Worm (Caenorhabditis elegans) whole organism, L4 larva: ENCODE data around the gene dkf-2.
A peak's percentile ranks its signal among the peaks of the same experiment; 100 is the strongest.

Source experiments
- F26F4.8 ChIP-seq: fragments of 200-800 bp; sonication (Bioruptor generic); conservative IDR thresholded peaks from 2 replicates; pipeline ENCODE4 v1.3.6; 2022; ENCODE audit warnings: missing genetic modification characterization, missing compliant biosample characterization
- R02D3.7 ChIP-seq: fragments of 150-350 bp; sonication (generic microtip); optimal IDR thresholded peaks from 3 replicates; lab custom pipeline; 2014; ENCODE audit warnings: missing biosample characterization, missing genetic modification characterization
- T20F7.1 ChIP-seq: fragments of 200-800 bp; sonication (Bioruptor generic); optimal IDR thresholded peaks from 2 replicates; lab custom pipeline; 2018; ENCODE audit warnings: mild to moderate bottlenecking, missing genetic modification characterization, missing compliant biosample characterization
- T26A8.4 ChIP-seq: fragments of 200-800 bp; sonication (Bioruptor generic); IDR thresholded peaks from 2 replicates; pipeline ENCODE4 v1.3.6; 2022; ENCODE audit warnings: missing genetic modification characterization, missing compliant biosample characterization
- Y5F2A.4 ChIP-seq: fragments of 200-800 bp; sonication (Bioruptor generic); optimal IDR thresholded peaks from 2 replicates; lab custom pipeline; 2018; ENCODE audit warnings: mild to moderate bottlenecking, missing genetic modification characterization, missing compliant biosample characterization
- ZK546.5 ChIP-seq, 2 experiments: sonication (generic microtip); optimal IDR thresholded peaks; 2 replicates each; lab custom pipeline; 2017; ENCODE audit warnings: missing biosample characterization in 2 of 2, missing genetic modification characterization in 2 of 2
- aha-1 ChIP-seq: fragments of 150-350 bp; peaks from one replicate; lab custom pipeline; 2014; ENCODE audit warnings: missing biosample characterization, missing genetic modification characterization
- ama-1 ChIP-seq: fragments of 150-350 bp; optimal IDR thresholded peaks from 2 replicates; lab custom pipeline; 2014; ENCODE audit warnings: inconsistent platforms, mixed read lengths
- arid-1 ChIP-seq: fragments of 200-800 bp; sonication (Bioruptor generic); conservative IDR thresholded peaks from 2 replicates; pipeline ENCODE4 v1.3.6; 2022; ENCODE audit warnings: missing genetic modification reagents, missing genetic modification characterization, missing compliant biosample characterization
- ceh-20 ChIP-seq: fragments of 200-800 bp; sonication (Bioruptor generic); IDR thresholded peaks from 2 replicates; pipeline ENCODE4 v1.3.6; 2022; ENCODE audit warnings: missing genetic modification reagents, missing genetic modification characterization, missing compliant biosample characterization
- ctbp-1 ChIP-seq: fragments of 200-800 bp; sonication (Bioruptor generic); IDR thresholded peaks from 2 replicates; pipeline ENCODE4 v1.3.6; 2022; ENCODE audit warnings: missing genetic modification reagents, missing genetic modification characterization, missing compliant biosample characterization
- daf-12 ChIP-seq: fragments of 150-350 bp; optimal IDR thresholded peaks from 2 replicates; lab custom pipeline; 2014; ENCODE audit warnings: missing biosample characterization, missing genetic modification reagents, missing genetic modification characterization
- daf-19 ChIP-seq: fragments of 200-800 bp; sonication (Bioruptor generic); conservative IDR thresholded peaks from 2 replicates; pipeline ENCODE4 v1.3.6; 2022; ENCODE audit warnings: missing genetic modification characterization, missing compliant biosample characterization
- daf-8 ChIP-seq: fragments of 200-800 bp; sonication (Bioruptor generic); IDR thresholded peaks from 2 replicates; pipeline ENCODE4 v1.3.6; 2022; ENCODE audit warnings: missing genetic modification characterization, missing compliant biosample characterization
- duxl-1 ChIP-seq: sonication (generic microtip); optimal IDR thresholded peaks from 2 replicates; lab custom pipeline; 2016; ENCODE audit warnings: mild to moderate bottlenecking, missing genetic modification characterization, moderate library complexity, missing compliant biosample characterization; ENCODE audit not compliant: poor library complexity
- fkh-10 ChIP-seq: fragments of 150-350 bp; optimal IDR thresholded peaks from 2 replicates; lab custom pipeline; 2014; ENCODE audit warnings: missing biosample characterization, missing genetic modification reagents, missing genetic modification characterization
- hif-1 ChIP-seq, 2 experiments: sonication (generic microtip); optimal IDR thresholded peaks; 2 replicates each; lab custom pipeline; 2016 to 2017; ENCODE audit warnings: missing compliant biosample characterization in 2 of 2, missing genetic modification characterization in 2 of 2, missing genetic modification reagents in 2 of 2, missing genotype in 2 of 2, mild to moderate bottlenecking in 1 of 2
- hlh-11 ChIP-seq: fragments of 200-800 bp; sonication (Bioruptor generic); optimal IDR thresholded peaks from 2 replicates; lab custom pipeline; 2018; ENCODE audit warnings: mild to moderate bottlenecking, missing genetic modification characterization, missing compliant biosample characterization
- jun-1 ChIP-seq: fragments of 150-350 bp; optimal IDR thresholded peaks from 2 replicates; lab custom pipeline; 2014; ENCODE audit warnings: missing biosample characterization, missing genetic modification reagents, missing genetic modification characterization
- lim-7 ChIP-seq: fragments of 200-800 bp; sonication (Bioruptor generic); IDR thresholded peaks from 2 replicates; pipeline ENCODE4 v1.3.6; 2022; ENCODE audit warnings: missing genetic modification characterization, missing compliant biosample characterization
- lin-38 ChIP-seq: fragments of 200-800 bp; sonication (Bioruptor generic); IDR thresholded peaks from 2 replicates; pipeline ENCODE4 v1.3.6; 2022; ENCODE audit warnings: missing genetic modification reagents, missing genetic modification characterization, missing compliant biosample characterization
- lin-39 ChIP-seq: fragments of 150-350 bp; optimal IDR thresholded peaks from 2 replicates; lab custom pipeline; 2014; ENCODE audit warnings: missing biosample characterization, missing genetic modification reagents, missing genetic modification characterization
- mep-1 ChIP-seq: fragments of 150-350 bp; sonication (generic microtip); optimal IDR thresholded peaks from 3 replicates; lab custom pipeline; 2014; ENCODE audit warnings: missing biosample characterization, missing genetic modification characterization
- nhr-102 ChIP-seq: sonication (generic microtip); optimal IDR thresholded peaks from 2 replicates; lab custom pipeline; 2016; ENCODE audit warnings: mild to moderate bottlenecking, missing genetic modification characterization, moderate library complexity, missing compliant biosample characterization
- nhr-111 ChIP-seq: fragments of 200-800 bp; sonication (Bioruptor generic); optimal IDR thresholded peaks from 2 replicates; lab custom pipeline; 2018; ENCODE audit warnings: mild to moderate bottlenecking, missing genetic modification characterization, missing compliant biosample characterization
- nhr-28 ChIP-seq: fragments of 150-350 bp; optimal IDR thresholded peaks from 2 replicates; lab custom pipeline; 2014; ENCODE audit warnings: missing biosample characterization, missing genetic modification characterization
- nhr-42 ChIP-seq: fragments of 200-800 bp; sonication (Bioruptor generic); IDR thresholded peaks from 2 replicates; pipeline ENCODE4 v1.3.6; 2022; ENCODE audit warnings: missing genetic modification characterization, missing compliant biosample characterization
- rbr-2 ChIP-seq: sonication (generic microtip); optimal IDR thresholded peaks from 2 replicates; lab custom pipeline; 2016; ENCODE audit warnings: missing genotype, missing genetic modification characterization, missing compliant biosample characterization
- saeg-2 ChIP-seq: fragments of 200-800 bp; sonication (Bioruptor generic); IDR thresholded peaks from 2 replicates; pipeline ENCODE4 v1.3.6; 2022; ENCODE audit warnings: missing genetic modification reagents, missing genetic modification characterization, missing compliant biosample characterization
- skn-1 ChIP-seq: fragments of 150-350 bp; optimal IDR thresholded peaks from 2 replicates; lab custom pipeline; 2014; ENCODE audit warnings: missing biosample characterization, missing genetic modification characterization
- spr-1 ChIP-seq: sonication (generic microtip); optimal IDR thresholded peaks from 2 replicates; lab custom pipeline; 2016; ENCODE audit warnings: mild to moderate bottlenecking, missing genetic modification characterization, missing compliant biosample characterization
- tag-97 ChIP-seq: fragments of 200-800 bp; sonication (Bioruptor generic); IDR thresholded peaks from 2 replicates; pipeline ENCODE4 v1.3.6; 2022; ENCODE audit warnings: missing genetic modification characterization, missing compliant biosample characterization
- tra-1 ChIP-seq: fragments of 200-800 bp; sonication (Bioruptor generic); IDR thresholded peaks from 2 replicates; pipeline ENCODE4 v1.3.6; 2022; ENCODE audit warnings: missing genetic modification reagents, missing genetic modification characterization, missing compliant biosample characterization
- unc-62 ChIP-seq, 3 experiments: fragments of 150-350 bp in 1 of 3; sonication (generic microtip); optimal IDR thresholded peaks in 2 of 3; peaks in 1 of 3; 1 replicate in 1 of 3; 2 replicates in 2 of 3; lab custom pipeline; 2014 to 2017; ENCODE audit warnings: missing biosample characterization in 3 of 3, missing genetic modification characterization in 3 of 3, missing genetic modification reagents in 3 of 3, missing genotype in 1 of 3
- vab-7 ChIP-seq: fragments of 200-800 bp; sonication (Bioruptor generic); IDR thresholded peaks from 2 replicates; pipeline ENCODE4 v1.3.6; 2022; ENCODE audit warnings: missing genetic modification reagents, missing genetic modification characterization, missing compliant biosample characterization
- zag-1 ChIP-seq: fragments of 150-350 bp; optimal IDR thresholded peaks from 2 replicates; lab custom pipeline; 2014; ENCODE audit warnings: missing biosample characterization, missing genetic modification characterization
- ztf-11 ChIP-seq: fragments of 150-350 bp; optimal IDR thresholded peaks from 2 replicates; lab custom pipeline; 2014; ENCODE audit warnings: missing biosample characterization, missing genetic modification characterization

dkf-2 gene

DNA sequence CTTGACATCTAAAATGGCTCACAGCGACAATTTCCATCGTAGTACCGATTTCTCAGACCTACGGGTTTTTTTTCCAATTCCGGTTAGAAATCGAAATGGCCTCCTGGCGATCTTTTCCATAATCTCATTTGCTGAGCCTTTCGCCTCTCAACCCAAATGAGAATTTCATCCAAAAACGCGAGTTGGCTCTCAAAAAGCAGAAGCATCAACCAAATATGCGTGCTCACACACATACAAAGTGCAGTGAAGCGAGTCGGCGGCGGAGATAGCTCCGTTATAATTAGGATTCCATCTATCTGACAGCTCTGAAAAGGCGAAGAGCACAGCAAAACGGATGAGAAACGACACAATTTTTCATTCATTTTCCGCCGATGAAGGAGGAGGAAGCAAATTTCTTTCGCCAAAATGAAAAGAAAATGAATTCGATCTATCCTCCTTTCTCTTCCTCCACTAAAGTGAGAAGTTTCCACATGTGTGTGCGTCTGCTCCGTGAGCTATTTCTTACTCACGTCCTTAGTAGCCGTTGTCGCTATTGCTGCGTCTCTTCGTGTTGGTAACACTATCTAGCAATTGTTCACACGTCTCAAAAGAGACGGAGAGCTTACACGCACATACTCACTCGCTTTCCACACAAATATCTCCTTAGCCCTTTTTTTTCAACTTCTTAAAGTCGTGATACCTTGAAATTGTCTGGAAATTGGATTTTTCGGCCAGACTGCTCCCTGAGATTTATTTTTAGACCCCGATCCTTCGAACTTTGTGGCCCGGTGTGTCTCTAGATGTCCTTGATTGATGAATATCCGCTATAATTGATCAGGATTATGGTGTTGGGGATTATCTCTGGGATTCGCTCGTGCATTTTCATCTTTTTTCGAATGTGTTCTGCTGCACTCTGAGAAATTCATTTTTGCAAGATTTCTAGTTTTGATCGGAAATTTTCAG lies 4.9 kb downstream of the dkf-2 start:
- TF ChIP-seq hif-1 (tag; optimal IDR thresholded peaks at IDR 0.05; lab: Kevin White, UChicago) (no peak), T26A8.4 (GFP tag; lab: Robert Waterston, UW) (no peak), nhr-42 (GFP tag; lab: Robert Waterston, UW) (no peak), R02D3.7 (tag; lab: Kevin White, UChicago) (no peak), lim-7 (no peak), ZK546.5 (tag; optimal IDR thresholded peaks at IDR 0.05; lab: Kevin White, UChicago) (no peak), daf-8 (GFP tag; lab: Robert Waterston, UW) (no peak), Y5F2A.4 (GFP tag; lab: Kevin White, UChicago) (no peak), spr-1 (tag; lab: Kevin White, UChicago) (no peak), unc-62 (GFP tag; optimal IDR thresholded peaks at IDR 0.05 in 1 of 2; lab: Kevin White, UChicago) (peak in 1 of 2 experiments; percentile 97), unc-62 (tag; optimal IDR thresholded peaks at IDR 0.05; lab: Kevin White, UChicago) (no peak), mep-1 (tag; lab: Kevin White, UChicago) (no peak), skn-1 (no peak), hlh-11 (no peak), lin-39 (tag; lab: Kevin White, UChicago) (no peak), F26F4.8 (no peak), aha-1 (peak; percentile 52), fkh-10 (GFP tag; lab: Kevin White, UChicago) (peak; percentile 41), nhr-102 (tag; lab: Kevin White, UChicago) (no peak), nhr-28 (no peak), duxl-1 (no peak)

DNA sequence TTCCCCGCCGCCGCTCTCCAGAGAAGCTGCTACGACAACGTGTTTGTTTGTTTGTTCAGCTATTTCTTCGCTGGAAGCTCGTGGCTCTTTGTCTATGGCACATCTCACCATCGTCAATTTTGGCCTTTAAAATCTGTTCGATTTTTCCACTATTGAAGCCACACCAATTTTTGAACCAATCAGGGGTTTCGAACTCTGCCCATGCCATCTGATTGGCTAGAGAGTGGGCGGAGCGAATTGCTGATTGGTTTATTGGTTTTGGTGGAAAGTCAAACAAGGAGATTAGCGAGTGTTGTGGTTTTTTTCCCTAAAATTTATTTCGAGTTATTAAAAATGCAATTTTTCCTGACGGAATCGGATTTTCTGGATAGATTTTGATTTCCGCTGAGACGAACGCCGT lies 8.7 kb downstream of the dkf-2 start:
- no peak for TF ChIP-seq vab-7 (GFP tag; lab: Robert Waterston, UW)
- no peak for TF ChIP-seq zag-1 (tag; lab: Kevin White, UChicago)
- no peak for TF ChIP-seq tag-97 (GFP tag; lab: Robert Waterston, UW)

DNA sequence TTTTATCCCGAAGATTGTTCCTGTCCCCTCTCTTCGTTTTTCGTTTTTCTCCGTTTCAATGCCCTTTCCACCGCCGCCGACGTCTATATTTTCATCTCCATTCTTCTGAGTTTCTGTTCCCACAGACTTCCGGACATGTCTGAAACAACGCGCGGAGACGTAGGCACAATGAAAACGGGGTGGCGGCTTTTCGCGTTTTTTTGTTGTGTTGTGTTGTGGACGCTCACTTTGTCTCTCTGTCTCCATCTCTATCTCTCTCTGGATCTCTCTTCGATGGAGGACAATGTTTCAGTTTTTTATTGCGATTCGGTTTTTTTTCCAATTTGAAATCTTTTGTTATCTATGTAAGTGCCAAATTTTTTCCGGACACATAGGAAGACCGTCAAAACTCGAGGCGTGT lies 12.5 kb downstream of the dkf-2 start:
- TF ChIP-seq daf-19 (GFP tag; lab: Robert Waterston, UW) = no peak
- peak; percentile 6 for TF ChIP-seq aha-1
- no peak for TF ChIP-seq T20F7.1 (GFP tag; lab: Kevin White, UChicago)
- no peak for TF ChIP-seq nhr-28
- no peak for TF ChIP-seq daf-12 (tag; lab: Kevin White, UChicago)
- no peak for TF ChIP-seq ceh-20 (GFP tag; lab: Robert Waterston, UW)
- TF ChIP-seq arid-1 (GFP tag; lab: Robert Waterston, UW) = no peak

DNA sequence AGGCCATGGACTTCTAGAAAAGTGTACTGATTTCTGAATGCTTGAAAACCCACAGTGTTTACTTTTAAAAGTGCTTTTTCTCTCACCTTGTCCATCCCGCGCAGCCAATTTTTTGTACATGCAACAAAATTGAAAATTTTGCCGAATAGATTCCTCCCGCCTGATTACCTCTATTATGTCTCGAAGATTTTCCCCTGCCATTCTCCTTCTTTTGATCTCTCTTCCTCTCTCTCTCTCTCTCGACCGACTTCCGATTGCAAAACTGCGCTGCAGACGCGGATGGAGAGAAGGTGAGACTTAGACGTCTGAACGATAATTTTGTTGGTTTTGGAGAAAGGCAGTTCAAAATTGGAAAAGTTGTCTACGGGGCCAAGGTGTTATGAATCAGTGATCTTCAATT lies 27.0 kb downstream of the dkf-2 start:
- TF ChIP-seq ceh-20 (GFP tag; lab: Robert Waterston, UW) = no peak
- no peak for TF ChIP-seq nhr-111 (GFP tag; lab: Kevin White, UChicago)
- no peak for TF ChIP-seq vab-7 (GFP tag; lab: Robert Waterston, UW)
- TF ChIP-seq rbr-2 (tag; lab: Kevin White, UChicago) = no peak
- no peak for TF ChIP-seq lin-38 (GFP tag; lab: Robert Waterston, UW)
- no peak for TF ChIP-seq ztf-11
- no peak for TF ChIP-seq ctbp-1 (GFP tag; lab: Robert Waterston, UW)
- TF ChIP-seq saeg-2 (GFP tag; lab: Robert Waterston, UW) = no peak
- no peak for TF ChIP-seq tra-1
- TF ChIP-seq mep-1 (tag; lab: Kevin White, UChicago) = no peak
- no peak for TF ChIP-seq jun-1
- no peak for TF ChIP-seq ama-1
- TF ChIP-seq, all 104 proteins: peak for 0
